Worm (Caenorhabditis elegans): ENCODE measurements around the gene sdc-3.

sdc-3 gene

ce11 chrV:15001536-15001935 is 46.5 kb downstream of the sdc-3 start:
- no peak for TF ChIP-seq B0035.1 (tag; optimal IDR thresholded peaks at IDR 0.05)
- TF ChIP-seq cebp-2 (GFP tag; IDR thresholded peaks at IDR 0.05) = no peak
- TF ChIP-seq ekl-4 (GFP tag; IDR thresholded peaks at IDR 0.05) = no peak
- TF ChIP-seq ztf-25 (GFP tag; IDR thresholded peaks at IDR 0.05) = no peak
- TF ChIP-seq egrh-3 (GFP tag; IDR thresholded peaks at IDR 0.05) = peak; percentile 78
- TF ChIP-seq D2030.7 (GFP tag; IDR thresholded peaks at IDR 0.05) = no peak
- peak; percentile 5; the same call in 1 of the 2 replicates for TF ChIP-seq hsf-1 (GFP tag; IDR thresholded peaks at IDR 0.05)
- TF ChIP-seq dox-1 (GFP tag; IDR thresholded peaks at IDR 0.05) = peak; percentile 11; the same call in 1 of the 2 replicates
- TF ChIP-seq zfh-2 (GFP tag; conservative IDR thresholded peaks at IDR 0.05) = peak; percentile 87
- TF ChIP-seq rpc-1 (optimal IDR thresholded peaks at IDR 0.05) = no peak
- no peak for TF ChIP-seq rpc-1 (tag; optimal IDR thresholded peaks at IDR 0.05)
- TF ChIP-seq mcd-1 (GFP tag; IDR thresholded peaks at IDR 0.05) = no peak
- TF ChIP-seq sptf-2 (GFP tag; optimal IDR thresholded peaks at IDR 0.05) = peak; percentile 2
- TF ChIP-seq attf-3 (GFP tag; conservative IDR thresholded peaks at IDR 0.05) = no peak
- TF ChIP-seq madf-6 (GFP tag; IDR thresholded peaks at IDR 0.05) = no peak
- no peak; the same call in 1 of the 2 replicates for TF ChIP-seq lin-26 (GFP tag; IDR thresholded peaks at IDR 0.05)
- no peak for TF ChIP-seq lsl-1 (GFP tag; optimal IDR thresholded peaks at IDR 0.05)
- TF ChIP-seq pha-4 (tag; optimal IDR thresholded peaks at IDR 0.05) = no peak
- no peak for TF ChIP-seq B0261.1 (tag; optimal IDR thresholded peaks at IDR 0.05)
- TF ChIP-seq fkh-3 (tag; optimal IDR thresholded peaks at IDR 0.05) = no peak
- TF ChIP-seq lin-54 (GFP tag; optimal IDR thresholded peaks at IDR 0.05) = no peak
- no peak for TF ChIP-seq snpc-4 (GFP tag; optimal IDR thresholded peaks at IDR 0.05)
- no peak for TF ChIP-seq snpc-4 (tag; optimal IDR thresholded peaks at IDR 0.05)
- no peak for TF ChIP-seq F23B12.7 (tag; optimal IDR thresholded peaks at IDR 0.05; ENCODE audit: insufficient read depth)
- TF ChIP-seq F10E7.11 (tag; optimal IDR thresholded peaks at IDR 0.05) = no peak
- TF ChIP-seq ztf-28 (GFP tag; IDR thresholded peaks at IDR 0.05) = no peak
- peak; percentile 35; the same call in 1 of the 2 replicates for TF ChIP-seq attf-6 (GFP tag; IDR thresholded peaks at IDR 0.05)
- no peak for TF ChIP-seq aptf-3 (GFP tag; IDR thresholded peaks at IDR 0.05)
- TF ChIP-seq hmg-20 (GFP tag; IDR thresholded peaks at IDR 0.05) = no peak
- TF ChIP-seq sdz-38 (tag; optimal IDR thresholded peaks at IDR 0.05) = no peak
- no peak for TF ChIP-seq T26A5.8 (tag; optimal IDR thresholded peaks at IDR 0.05)
- no peak for TF ChIP-seq ceh-79 (tag; optimal IDR thresholded peaks at IDR 0.05)
- TF ChIP-seq ztf-26 (tag; optimal IDR thresholded peaks at IDR 0.05) = no peak
- TF ChIP-seq Y53F4B.3 (GFP tag; IDR thresholded peaks at IDR 0.05) = no peak
- no peak for TF ChIP-seq akir-1 (GFP tag; optimal IDR thresholded peaks at IDR 0.05)
- no peak for TF ChIP-seq die-1 (tag; optimal IDR thresholded peaks at IDR 0.05)
- TF ChIP-seq rec-8 (tag; optimal IDR thresholded peaks at IDR 0.05) = no peak
- no peak for TF ChIP-seq nhr-27 (tag; optimal IDR thresholded peaks at IDR 0.05)
- no peak for TF ChIP-seq aptf-2 (GFP tag; conservative IDR thresholded peaks at IDR 0.05)
- TF ChIP-seq hlh-26 (GFP tag; conservative IDR thresholded peaks at IDR 0.05) = no peak
- TF ChIP-seq F57A8.1 (GFP tag; optimal IDR thresholded peaks at IDR 0.05) = peak; percentile 20
- no peak for TF ChIP-seq Y79H2A.3 (GFP tag; conservative IDR thresholded peaks at IDR 0.05)
